Fruit fly (Drosophila melanogaster): ENCODE results near the gene mtTFB1.

mtTFB1 gene

DNA sequence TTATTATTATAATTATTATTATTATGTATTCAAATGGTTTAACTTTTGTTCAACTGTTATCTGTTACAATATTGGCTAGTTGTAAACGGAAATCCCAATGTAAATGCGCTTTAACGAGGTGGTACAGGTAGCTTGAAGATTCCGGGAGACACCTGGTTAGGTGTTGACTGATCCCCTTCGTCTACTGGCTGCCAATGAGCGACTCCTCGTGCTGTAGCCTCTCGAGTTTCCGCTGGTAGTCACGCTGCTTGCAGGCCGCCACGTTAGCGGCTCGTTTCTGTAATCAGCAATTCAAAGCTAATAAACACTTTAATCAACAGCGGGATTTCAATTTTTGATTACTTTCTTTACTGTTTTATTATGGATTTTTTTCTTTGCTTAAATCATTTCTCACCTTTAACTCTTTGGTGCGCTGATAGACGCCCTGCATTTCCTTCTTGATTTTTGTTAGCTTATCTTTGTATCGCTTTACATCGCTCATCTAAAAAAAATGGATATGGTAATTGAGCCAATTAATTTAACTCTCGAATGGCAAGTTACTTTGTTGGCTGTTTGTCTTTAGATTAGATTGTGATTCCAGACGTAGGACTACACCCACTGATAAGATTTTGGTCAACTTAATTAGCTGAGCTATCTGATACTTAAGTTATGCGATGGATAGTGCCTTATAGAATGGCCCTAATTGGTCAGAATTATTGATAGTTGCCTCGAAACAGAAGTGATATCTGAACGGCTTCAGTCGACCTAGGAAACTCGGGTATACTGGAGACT lies 18.8 kb upstream of the mtTFB1 start:
- no peak for TF ChIP-seq CG4404 (GFP tag; IDR thresholded peaks at IDR 0.05)
- no peak for TF ChIP-seq CG9797 (GFP tag; optimal IDR thresholded peaks at IDR 0.05)
- no peak for TF ChIP-seq corto (GFP tag; optimal IDR thresholded peaks at IDR 0.05)
- peak; percentile 28 for TF ChIP-seq lab (GFP tag; optimal IDR thresholded peaks at IDR 0.05)
- TF ChIP-seq ssp (GFP tag; IDR thresholded peaks at IDR 0.05): no peak
- TF ChIP-seq CTCF (GFP tag; optimal IDR thresholded peaks at IDR 0.05): no peak
- TF ChIP-seq Vsx1 (GFP tag; optimal IDR thresholded peaks at IDR 0.05): peak; percentile 84
- TF ChIP-seq CG32767 (GFP tag; IDR thresholded peaks at IDR 0.05): no peak
- no peak for TF ChIP-seq CG11456 (GFP tag; IDR thresholded peaks at IDR 0.05)
- TF ChIP-seq CG34376 (GFP tag; optimal IDR thresholded peaks at IDR 0.05): peak; percentile 74
- no peak for TF ChIP-seq CG7839 (tag; optimal IDR thresholded peaks at IDR 0.05)
- no peak for TF ChIP-seq CG16815 (GFP tag; optimal IDR thresholded peaks at IDR 0.05)
- no peak for TF ChIP-seq ranshi (GFP tag; IDR thresholded peaks at IDR 0.05)
- no peak for TF ChIP-seq Hsf (GFP tag; optimal IDR thresholded peaks at IDR 0.05)
- TF ChIP-seq Lim3 (GFP tag; IDR thresholded peaks at IDR 0.05): no peak
- no peak for TF ChIP-seq CG7745 (tag; optimal IDR thresholded peaks at IDR 0.05)
- no peak for TF ChIP-seq CG2116 (GFP tag; optimal IDR thresholded peaks at IDR 0.05)
- no peak for TF ChIP-seq Oli (tag; optimal IDR thresholded peaks at IDR 0.05)
- TF ChIP-seq knrl (GFP tag; IDR thresholded peaks at IDR 0.05; ENCODE audit: partially characterized antibody): no peak
- no peak for TF ChIP-seq BEAF-32 (GFP tag; optimal IDR thresholded peaks at IDR 0.05)
- TF ChIP-seq Pdp1 (GFP tag; optimal IDR thresholded peaks at IDR 0.05): no peak
- TF ChIP-seq ATbp (GFP tag; optimal IDR thresholded peaks at IDR 0.05): no peak
- no peak for TF ChIP-seq D19B (GFP tag; optimal IDR thresholded peaks at IDR 0.05)
- no peak for TF ChIP-seq Xbp1 (GFP tag; optimal IDR thresholded peaks at IDR 0.05)
- no peak for TF ChIP-seq nau (GFP tag; optimal IDR thresholded peaks at IDR 0.05)
- no peak for TF ChIP-seq sens (GFP tag)
- 0 out of 2 replicates have a peak, but pooled peaks have one; percentile 23 for TF ChIP-seq CG14014 (GFP tag; IDR thresholded peaks at IDR 0.05)
- TF ChIP-seq CG18599 (GFP tag; optimal IDR thresholded peaks at IDR 0.05): peak; percentile 40
- TF ChIP-seq CG10543 (GFP tag; optimal IDR thresholded peaks at IDR 0.05): peak; percentile 19
- TF ChIP-seq B-H1 (GFP tag; IDR thresholded peaks at IDR 0.05): no peak
- no peak for TF ChIP-seq CG12236 (GFP tag; optimal IDR thresholded peaks at IDR 0.05)
- no peak for TF ChIP-seq CG15696 (tag; optimal IDR thresholded peaks at IDR 0.05)
- TF ChIP-seq B-H2 (GFP tag; optimal IDR thresholded peaks at IDR 0.05): no peak
- no peak for TF ChIP-seq Ada2b (GFP tag; IDR thresholded peaks at IDR 0.05)
- 0 out of 2 replicates have a peak, but pooled peaks have one; percentile 23 for TF ChIP-seq Atf6 (GFP tag; IDR thresholded peaks at IDR 0.05)
- no peak for TF ChIP-seq CG8388 (GFP tag; optimal IDR thresholded peaks at IDR 0.05)
- no peak for TF ChIP-seq gem (tag; optimal IDR thresholded peaks at IDR 0.05)
- TF ChIP-seq sd (tag; optimal IDR thresholded peaks at IDR 0.05): peak; percentile 48
- no peak for TF ChIP-seq CG8359 (GFP tag; optimal IDR thresholded peaks at IDR 0.05; ENCODE audit: borderline replicate concordance)
- TF ChIP-seq Med (GFP tag): peak; percentile 62
- TF ChIP-seq cad (GFP tag; optimal IDR thresholded peaks at IDR 0.05): no peak
- TF ChIP-seq exex (tag; optimal IDR thresholded peaks at IDR 0.05): peak; percentile 98
- TF ChIP-seq CG15073 (GFP tag; optimal IDR thresholded peaks at IDR 0.05): no peak
- TF ChIP-seq cas (GFP tag; IDR thresholded peaks at IDR 0.05): no peak
- no peak for TF ChIP-seq NC2β (GFP tag; optimal IDR thresholded peaks at IDR 0.05)
- no peak for TF ChIP-seq CG10147 (GFP tag; optimal IDR thresholded peaks at IDR 0.05)
- TF ChIP-seq sug (tag; optimal IDR thresholded peaks at IDR 0.05): peak; percentile 41
- TF ChIP-seq CG13296 (GFP tag; optimal IDR thresholded peaks at IDR 0.05): peak; percentile 20
- no peak for TF ChIP-seq gce (GFP tag; IDR thresholded peaks at IDR 0.05)
- TF ChIP-seq GATAe (GFP tag; conservative IDR thresholded peaks at IDR 0.05): no peak

Data from whole organism, embryonic.